Fruit fly (Drosophila melanogaster): ENCODE results near the gene CG14543.

dm6 chr3R:26039793-26040335 lies 16.6 kb upstream of the CG14543 start:
- TF ChIP-seq CG4496 (GFP tag; IDR thresholded peaks at IDR 0.05): no peak
- TF ChIP-seq CG13204 (GFP tag; optimal IDR thresholded peaks at IDR 0.05): no peak
- no peak for TF ChIP-seq CG17806 (tag; optimal IDR thresholded peaks at IDR 0.05)
- no peak for TF ChIP-seq Snoo (tag; optimal IDR thresholded peaks at IDR 0.05)
- no peak for TF ChIP-seq D1 (tag; optimal IDR thresholded peaks at IDR 0.05)
- TF ChIP-seq CG15710 (tag; optimal IDR thresholded peaks at IDR 0.05): no peak
- no peak for TF ChIP-seq CG10348 (GFP tag; IDR thresholded peaks at IDR 0.05)
- no peak for TF ChIP-seq EcR (GFP tag; optimal IDR thresholded peaks at IDR 0.05)
- TF ChIP-seq CG9948 (tag; optimal IDR thresholded peaks at IDR 0.05): no peak
- no peak for TF ChIP-seq CG8159 (tag; optimal IDR thresholded peaks at IDR 0.05)
- no peak for TF ChIP-seq CG12605 (GFP tag; IDR thresholded peaks at IDR 0.05)

Measured in whole organism, pupa.